Fruit fly (Drosophila melanogaster) whole organism, prepupa: Measurements from ENCODE around the gene CG31999.
A peak's percentile ranks its signal among the peaks of the same experiment; 100 is the strongest.

ENCODE experiments used
- CG10631 ChIP-seq: fragments of 200-800 bp; sonication (Bioruptor generic); optimal IDR thresholded peaks from 2 replicates; lab custom pipeline; 2016; ENCODE audit warnings: missing biosample characterization, missing genetic modification characterization
- CG10669 ChIP-seq: fragments of 200-800 bp; sonication (Bioruptor generic); optimal IDR thresholded peaks from 3 replicates; lab custom pipeline; 2018; ENCODE audit warnings: missing biosample characterization, mild to moderate bottlenecking, missing genetic modification characterization, moderate library complexity
- CG11294 ChIP-seq: fragments of 200-800 bp; sonication (Bioruptor generic); IDR thresholded peaks from 2 replicates; pipeline ENCODE4 v1.3.6; 2022; ENCODE audit warnings: missing biosample characterization, missing genetic modification characterization
- CG11762 ChIP-seq: fragments of 200-800 bp; sonication (Bioruptor generic); optimal IDR thresholded peaks from 3 replicates; lab custom pipeline; 2016; ENCODE audit warnings: missing biosample characterization, missing genetic modification characterization; ENCODE audit not compliant: insufficient read depth
- CG11902 ChIP-seq: fragments of 200-800 bp; sonication (Bioruptor generic); optimal IDR thresholded peaks from 3 replicates; lab custom pipeline; 2016; ENCODE audit warnings: missing biosample characterization, missing genetic modification characterization
- CG15336 ChIP-seq: fragments of 200-800 bp; sonication (Bioruptor generic); IDR thresholded peaks from 2 replicates; pipeline ENCODE4 v1.3.6; 2022; ENCODE audit warnings: missing biosample characterization, missing genetic modification characterization
- CG1621 ChIP-seq: fragments of 200-800 bp; sonication (Bioruptor generic); optimal IDR thresholded peaks from 3 replicates; lab custom pipeline; 2018; ENCODE audit warnings: missing biosample characterization, mild to moderate bottlenecking, missing genetic modification characterization
- CG16779 ChIP-seq: fragments of 200-800 bp; sonication (Bioruptor generic); optimal IDR thresholded peaks from 3 replicates; lab custom pipeline; 2017; ENCODE audit warnings: missing biosample characterization, mild to moderate bottlenecking, missing genetic modification characterization
- CG3032 ChIP-seq: fragments of 200-800 bp; optimal IDR thresholded peaks from 2 replicates; lab custom pipeline; 2019; ENCODE audit warnings: missing biosample characterization, mild to moderate bottlenecking, missing genetic modification characterization, moderate library complexity
- CG3919 ChIP-seq: fragments of 200-800 bp; sonication (Bioruptor generic); optimal IDR thresholded peaks from 3 replicates; lab custom pipeline; 2016; ENCODE audit warnings: missing biosample characterization, missing genetic modification characterization
- CG4318 ChIP-seq: fragments of 200-800 bp; sonication (Bioruptor generic); optimal IDR thresholded peaks from 3 replicates; lab custom pipeline; 2017; ENCODE audit warnings: missing biosample characterization, mild to moderate bottlenecking, missing genetic modification characterization
- CG6808 ChIP-seq: fragments of 200-800 bp; sonication (Bioruptor generic); optimal IDR thresholded peaks from 3 replicates; lab custom pipeline; 2017; ENCODE audit warnings: missing biosample characterization, missing genetic modification characterization, mild to moderate bottlenecking, moderate library complexity, missing genetic modification reagents
- CG7368 ChIP-seq: fragments of 200-800 bp; sonication (Bioruptor generic); optimal IDR thresholded peaks from 3 replicates; lab custom pipeline; 2016; ENCODE audit warnings: missing biosample characterization, missing genetic modification characterization
- CG8119 ChIP-seq: fragments of 200-800 bp; sonication (Bioruptor generic); IDR thresholded peaks from 3 replicates; pipeline ENCODE4 v1.3.6; 2022; ENCODE audit warnings: missing biosample characterization, missing genetic modification characterization
- CG8632 ChIP-seq: fragments of 200-800 bp; sonication (Bioruptor generic); optimal IDR thresholded peaks from 3 replicates; lab custom pipeline; 2016; ENCODE audit warnings: missing biosample characterization, missing genetic modification characterization
- CG9139 ChIP-seq: fragments of 200-800 bp; sonication (Bioruptor generic); optimal IDR thresholded peaks from 3 replicates; lab custom pipeline; 2017; ENCODE audit warnings: missing biosample characterization, mild to moderate bottlenecking, missing genetic modification characterization
- Eip78C ChIP-seq: fragments of 200-800 bp; sonication (Bioruptor generic); peaks from one replicate; lab custom pipeline; 2016; ENCODE audit warnings: missing biosample characterization, missing genetic modification characterization
- Ets21C ChIP-seq: fragments of 200-800 bp; sonication (Bioruptor generic); optimal IDR thresholded peaks from 3 replicates; lab custom pipeline; 2016; ENCODE audit warnings: missing biosample characterization, missing genetic modification characterization
- Ets96B ChIP-seq: fragments of 200-800 bp; optimal IDR thresholded peaks from 2 replicates; lab custom pipeline; 2019; ENCODE audit warnings: missing biosample characterization, mild to moderate bottlenecking, missing genetic modification characterization, moderate library complexity
- Hr4 ChIP-seq: fragments of 200-800 bp; sonication (Bioruptor generic); optimal IDR thresholded peaks from 3 replicates; lab custom pipeline; 2016; ENCODE audit warnings: missing biosample characterization, missing genetic modification characterization
- OdsH ChIP-seq: fragments of 200-800 bp; sonication (Bioruptor generic); optimal IDR thresholded peaks from 3 replicates; lab custom pipeline; 2016; ENCODE audit warnings: missing biosample characterization, missing genetic modification characterization
- Smox ChIP-seq: fragments of 200-800 bp; sonication (Bioruptor generic); optimal IDR thresholded peaks from 3 replicates; lab custom pipeline; 2016; ENCODE audit warnings: missing biosample characterization, missing genetic modification characterization
- Sox102F ChIP-seq: fragments of 200-800 bp; sonication (Bioruptor generic); optimal IDR thresholded peaks from 2 replicates; lab custom pipeline; 2016; ENCODE audit warnings: missing biosample characterization, mild to moderate bottlenecking, missing genetic modification characterization
- Sox14 ChIP-seq: fragments of 200-800 bp; sonication (Bioruptor generic); optimal IDR thresholded peaks from 3 replicates; lab custom pipeline; 2016; ENCODE audit warnings: missing biosample characterization, missing genetic modification characterization
- achi ChIP-seq: fragments of 200-800 bp; sonication (Bioruptor generic); optimal IDR thresholded peaks from 3 replicates; lab custom pipeline; 2016; ENCODE audit warnings: missing biosample characterization, missing genetic modification characterization
- cyc ChIP-seq: fragments of 200-800 bp; sonication (Bioruptor generic); optimal IDR thresholded peaks from 3 replicates; lab custom pipeline; 2016; ENCODE audit warnings: missing biosample characterization, missing genetic modification characterization
- dsx ChIP-seq: fragments of 200-800 bp; optimal IDR thresholded peaks from 3 replicates; lab custom pipeline; 2019; ENCODE audit warnings: missing biosample characterization, mild to moderate bottlenecking, missing genetic modification characterization, moderate library complexity; ENCODE audit not compliant: poor library complexity, severe bottlenecking
- eg ChIP-seq: fragments of 200-800 bp; sonication (Bioruptor generic); IDR thresholded peaks from 3 replicates; pipeline ENCODE4 v1.3.6; 2022; ENCODE audit warnings: missing biosample characterization, missing genetic modification characterization
- esn ChIP-seq: fragments of 200-800 bp; sonication (Bioruptor generic); optimal IDR thresholded peaks from 2 replicates; lab custom pipeline; 2016; ENCODE audit warnings: missing biosample characterization, mild to moderate bottlenecking, missing genetic modification characterization, moderate library complexity
- fkh ChIP-seq: fragments of 200-800 bp; sonication (Bioruptor generic); optimal IDR thresholded peaks from 3 replicates; lab custom pipeline; 2017; ENCODE audit warnings: missing biosample characterization, mild to moderate bottlenecking, missing genetic modification characterization, moderate library complexity
- lz ChIP-seq: fragments of 200-800 bp; sonication (Bioruptor generic); optimal IDR thresholded peaks from 3 replicates; lab custom pipeline; 2016; ENCODE audit warnings: missing biosample characterization, missing genetic modification characterization
- pdm3 ChIP-seq: fragments of 200-800 bp; sonication (Bioruptor generic); optimal IDR thresholded peaks from 3 replicates; lab custom pipeline; 2016; ENCODE audit warnings: missing biosample characterization, missing genetic modification characterization
- spab ChIP-seq: fragments of 200-800 bp; sonication (Bioruptor generic); optimal IDR thresholded peaks from 2 replicates; lab custom pipeline; 2017; ENCODE audit warnings: missing biosample characterization, mild to moderate bottlenecking, missing genetic modification characterization, missing genetic modification reagents
- svp ChIP-seq: fragments of 200-800 bp; sonication (Bioruptor generic); peaks from one replicate; lab custom pipeline; 2016; ENCODE audit warnings: missing biosample characterization, missing genetic modification characterization
- topi ChIP-seq: fragments of 200-800 bp; sonication (Bioruptor generic); optimal IDR thresholded peaks from 3 replicates; lab custom pipeline; 2016; ENCODE audit warnings: missing biosample characterization, missing genetic modification characterization
- vri ChIP-seq: fragments of 200-800 bp; sonication (Bioruptor generic); optimal IDR thresholded peaks from 3 replicates; lab custom pipeline; 2016; ENCODE audit warnings: missing biosample characterization, mild to moderate bottlenecking, missing genetic modification characterization

CG31999 gene

DNA sequence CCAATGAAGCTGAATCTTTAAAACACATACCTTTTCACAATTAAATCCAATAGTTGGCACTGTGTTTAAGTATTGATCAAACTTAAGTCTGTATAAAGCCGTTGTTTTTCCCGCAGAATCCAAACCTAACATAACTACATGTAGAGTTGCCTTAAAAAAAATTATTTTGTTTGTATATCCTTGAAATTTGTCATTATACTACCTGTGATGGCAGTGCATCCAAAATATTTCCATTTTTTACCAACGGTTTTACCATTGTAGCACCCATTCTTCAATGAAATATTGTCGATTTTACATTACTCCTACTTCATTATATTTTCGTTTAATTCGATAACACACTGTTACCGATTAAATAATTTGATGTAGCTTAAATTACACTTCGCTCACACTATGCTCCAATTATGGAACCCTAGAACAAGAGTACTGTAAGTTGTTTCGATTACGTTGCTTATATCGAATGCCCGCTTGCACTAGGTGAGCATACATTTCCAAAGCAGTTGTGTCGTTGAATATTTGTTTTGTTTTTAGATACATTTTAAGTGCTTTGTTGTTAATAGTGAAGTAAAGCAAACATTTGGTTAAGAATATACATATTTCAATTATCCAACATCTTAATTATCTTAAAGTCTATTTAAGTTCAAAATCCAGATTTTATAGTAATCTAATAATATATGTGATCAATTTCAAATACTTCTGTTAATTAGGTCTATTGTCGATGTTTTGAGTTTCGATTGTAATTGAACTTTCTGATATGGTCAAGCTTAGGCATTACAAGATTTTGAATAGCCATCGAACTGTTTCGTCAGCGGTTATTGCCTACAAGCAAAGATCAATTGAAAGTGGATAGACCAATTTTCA, 48.3 kb downstream of the CG31999 start, which contains the start of gene Arl4:
TSS of gene Arl4 (minus strand) at position 328 of the 858 bp plus-strand sequence.
- TF ChIP-seq Ets96B (tag; lab: Kevin White, UChicago) (no peak), vri (GFP tag; lab: Kevin White, UChicago) (no peak), cyc (GFP tag; lab: Kevin White, UChicago) (peak; percentile 30), CG10631 (GFP tag; lab: Kevin White, UChicago) (peak; percentile 31), fkh (GFP tag; lab: Kevin White, UChicago) (no peak), CG10669 (GFP tag; lab: Kevin White, UChicago) (peak; percentile 18), CG15336 (GFP tag; lab: Robert Waterston, UW) (no peak), Hr4 (peak; percentile 29), pdm3 (peak; percentile 13), CG11902 (GFP tag; lab: Kevin White, UChicago) (peak; percentile 2), CG11294 (no peak), CG7368 (GFP tag; lab: Kevin White, UChicago) (no peak), OdsH (peak; percentile 8), CG8632 (GFP tag; lab: Kevin White, UChicago) (no peak), svp (GFP tag; lab: Kevin White, UChicago) (no peak), CG6808 (GFP tag; lab: Kevin White, UChicago) (no peak), Eip78C (GFP tag; lab: Kevin White, UChicago) (peak; percentile 64), Ets21C (GFP tag; lab: Kevin White, UChicago) (no peak), lz (GFP tag; lab: Kevin White, UChicago) (peak; percentile 24), CG4318 (GFP tag; lab: Kevin White, UChicago) (no peak), Sox14 (peak; percentile 51)

DNA sequence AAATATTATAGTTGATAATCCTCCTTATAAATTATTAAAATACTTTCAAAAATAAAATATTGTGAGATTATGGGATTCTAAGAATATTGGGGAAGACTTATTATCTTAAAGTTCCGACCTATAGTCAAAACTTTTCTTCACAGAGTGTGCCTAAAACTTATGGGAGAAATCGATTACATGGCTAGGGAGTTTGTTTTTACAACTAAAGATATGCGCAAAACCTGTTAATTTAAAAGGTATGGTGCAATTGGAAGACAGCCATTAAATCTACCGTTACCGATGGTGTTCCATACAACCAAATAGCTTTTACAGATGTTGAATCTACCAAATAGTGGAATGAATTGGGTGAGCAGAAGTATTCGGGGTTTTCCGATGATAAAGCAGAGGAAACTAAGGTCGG, 52.3 kb downstream of the CG31999 start, which contains the start of gene CG33978:
TSS of gene CG33978 (minus strand) at position 395 of the 400 bp plus-strand sequence.
- TF ChIP-seq eg (GFP tag; lab: Robert Waterston, UW) (no peak), CG1621 (no peak), CG11762 (no peak), dsx (GFP tag; lab: Kevin White, UChicago) (no peak), lz (GFP tag; lab: Kevin White, UChicago) (no peak), CG6808 (GFP tag; lab: Kevin White, UChicago) (no peak), vri (GFP tag; lab: Kevin White, UChicago) (no peak), Sox14 (no peak), esn (no peak), Hr4 (no peak), CG8119 (GFP tag; lab: Robert Waterston, UW) (no peak), CG4318 (GFP tag; lab: Kevin White, UChicago) (no peak), Smox (GFP tag; lab: Kevin White, UChicago) (no peak), CG3919 (GFP tag; lab: Kevin White, UChicago) (no peak), CG16779 (tag; lab: Kevin White, UChicago) (no peak), CG9139 (GFP tag; lab: Kevin White, UChicago) (no peak)
- TF ChIP-seq, all 60 proteins: peak for 0

DNA sequence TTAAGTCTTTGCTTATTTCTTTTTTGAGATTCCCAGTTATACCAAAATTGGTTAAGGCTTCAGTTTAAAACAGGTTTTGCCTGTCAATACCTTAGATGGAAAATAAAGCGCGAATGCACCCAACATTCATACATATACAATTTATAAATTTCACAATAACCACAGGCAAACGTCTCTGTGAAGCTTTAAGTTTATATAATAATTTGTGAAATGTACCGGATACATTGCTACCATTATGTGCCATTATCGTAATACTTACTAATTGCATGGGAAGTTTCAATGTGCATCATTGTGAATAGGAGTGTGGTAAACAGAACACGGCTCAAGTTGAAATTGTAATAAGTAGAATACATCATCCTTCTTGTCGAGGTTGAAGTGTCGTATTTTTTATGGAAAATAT, 53.0 kb downstream of the CG31999 start:
- TF ChIP-seq CG3032 (tag; lab: Kevin White, UChicago) (no peak), CG11762 (no peak), CG8119 (GFP tag; lab: Robert Waterston, UW) (no peak), topi (no peak), spab (GFP tag; lab: Kevin White, UChicago) (no peak), Sox102F (GFP tag; lab: Kevin White, UChicago) (no peak), achi (GFP tag; lab: Kevin White, UChicago) (no peak), svp (GFP tag; lab: Kevin White, UChicago) (no peak), pdm3 (no peak)
- TF ChIP-seq, all 60 proteins: peak for 0
